Fruit fly (Drosophila melanogaster) whole organism, wandering third instar larva: ENCODE data around the gene blot.

Experiments used
- OdsH ChIP-seq: fragments of 200-800 bp; sonication (Bioruptor generic); optimal IDR thresholded peaks from 2 replicates; lab custom pipeline; 2016; ENCODE audit warnings: missing biosample characterization, mild to moderate bottlenecking, missing genetic modification characterization
- br ChIP-seq: fragments of 200-800 bp; sonication (Bioruptor generic); optimal IDR thresholded peaks from 2 replicates; lab custom pipeline; 2016; ENCODE audit warnings: missing biosample characterization, missing genetic modification characterization
- psq ChIP-seq: fragments of 200-800 bp; sonication (Bioruptor generic); optimal IDR thresholded peaks from 3 replicates; lab custom pipeline; 2017; ENCODE audit warnings: missing biosample characterization, mild to moderate bottlenecking, missing genetic modification characterization, moderate library complexity
- usp ChIP-seq: fragments of >200 bp; optimal IDR thresholded peaks from 2 replicates; lab custom pipeline; 2017; ENCODE audit warnings: missing biosample characterization, missing genetic modification characterization

- no peak for TF ChIP-seq psq (GFP tag; lab: Kevin White, UChicago)
- TF ChIP-seq br (GFP tag; lab: Kevin White, UChicago): no peak
- no peak for TF ChIP-seq usp
- TF ChIP-seq OdsH (GFP tag; lab: Kevin White, UChicago): no peak
Measured at dm6 chr3L:17392412-17392811, 28.9 kb downstream of the blot start.
